Fruit fly (Drosophila melanogaster) whole organism, embryonic: ENCODE measurements around the gene Pcif1.

Source experiments
- Ada2b ChIP-seq: fragments of 200-800 bp; sonication (Bioruptor generic); IDR thresholded peaks from 2 replicates; pipeline ENCODE4 v1.3.6; 2022; ENCODE audit warnings: missing biosample characterization, missing genetic modification characterization
- Aef1 ChIP-seq: fragments of 200-800 bp; sonication (Bioruptor generic); IDR thresholded peaks from 3 replicates; pipeline ENCODE4 v1.3.6; 2022; ENCODE audit warnings: missing biosample characterization, missing genetic modification characterization
- B-H1 ChIP-seq: fragments of 200-800 bp; sonication (Bioruptor generic); IDR thresholded peaks from 3 replicates; pipeline ENCODE4 v1.3.6; 2022; ENCODE audit warnings: missing biosample characterization, missing genetic modification characterization
- C15 ChIP-seq: fragments of 200-800 bp; sonication (Bioruptor generic); IDR thresholded peaks from 3 replicates; pipeline ENCODE4 v1.3.6; 2022; ENCODE audit warnings: missing biosample characterization, missing genetic modification characterization
- CG11696 ChIP-seq: fragments of 200-800 bp; sonication (Bioruptor generic); IDR thresholded peaks from 2 replicates; pipeline ENCODE4 v1.3.6; 2022; ENCODE audit warnings: missing biosample characterization, missing genetic modification characterization
- CG13624 ChIP-seq: fragments of 200-800 bp; sonication (Bioruptor generic); optimal IDR thresholded peaks from 2 replicates; lab custom pipeline; 2016; ENCODE audit warnings: missing biosample characterization, missing genetic modification characterization
- CG14014 ChIP-seq: fragments of 200-800 bp; sonication (Bioruptor generic); IDR thresholded peaks from 2 replicates; pipeline ENCODE4 v1.3.6; 2022; ENCODE audit warnings: missing biosample characterization, missing genetic modification characterization
- CG14441 ChIP-seq: fragments of 200-800 bp; sonication (Bioruptor generic); IDR thresholded peaks from 2 replicates; pipeline ENCODE4 v1.3.6; 2022; ENCODE audit warnings: missing biosample characterization, missing genetic modification characterization
- CG15073 ChIP-seq: fragments of 200-800 bp; sonication (Bioruptor generic); optimal IDR thresholded peaks from 2 replicates; lab custom pipeline; 2016; ENCODE audit warnings: missing biosample characterization, missing genetic modification characterization
- CG15479 ChIP-seq: fragments of 200-800 bp; sonication (Bioruptor generic); optimal IDR thresholded peaks from 3 replicates; lab custom pipeline; 2019; ENCODE audit warnings: missing biosample characterization, mild to moderate bottlenecking, missing genetic modification characterization, moderate library complexity
- CG1602 ChIP-seq: fragments of 200-800 bp; sonication (Bioruptor generic); optimal IDR thresholded peaks from 3 replicates; lab custom pipeline; 2016; ENCODE audit warnings: missing biosample characterization, missing genetic modification characterization
- CG17361 ChIP-seq: fragments of 200-800 bp; sonication (Bioruptor generic); IDR thresholded peaks from 3 replicates; pipeline ENCODE4 v1.3.6; 2022; ENCODE audit warnings: missing biosample characterization, missing genetic modification characterization
- CG18619 ChIP-seq: fragments of 200-800 bp; sonication (Bioruptor generic); optimal IDR thresholded peaks from 3 replicates; lab custom pipeline; 2017; ENCODE audit warnings: missing biosample characterization, mild to moderate bottlenecking, missing genetic modification characterization
- CG30403 ChIP-seq: fragments of 200-800 bp; sonication (Bioruptor generic); optimal IDR thresholded peaks from 3 replicates; lab custom pipeline; 2016; ENCODE audit warnings: missing biosample characterization, missing genetic modification characterization
- CG31441 ChIP-seq: fragments of 200-800 bp; sonication (Bioruptor generic); IDR thresholded peaks from 2 replicates; pipeline ENCODE4 v1.3.6; 2022; ENCODE audit warnings: missing biosample characterization, missing genetic modification characterization
- CG3163 ChIP-seq: fragments of 200-800 bp; sonication (Bioruptor generic); optimal IDR thresholded peaks from 3 replicates; lab custom pipeline; 2016; ENCODE audit warnings: missing biosample characterization, missing genetic modification characterization
- CG3407 ChIP-seq: fragments of 200-800 bp; sonication (Bioruptor generic); optimal IDR thresholded peaks from 2 replicates; lab custom pipeline; 2018; ENCODE audit warnings: missing biosample characterization, mild to moderate bottlenecking, missing genetic modification characterization
- CG6689 ChIP-seq: fragments of 200-800 bp; sonication (Bioruptor generic); IDR thresholded peaks from 2 replicates; pipeline ENCODE4 v1.3.6; 2022; ENCODE audit warnings: missing biosample characterization, missing genetic modification characterization
- CG7556 ChIP-seq: fragments of 200-800 bp; sonication (Bioruptor generic); optimal IDR thresholded peaks from 2 replicates; lab custom pipeline; 2017; ENCODE audit warnings: missing biosample characterization, mild to moderate bottlenecking, missing genetic modification characterization
- CG7786 ChIP-seq: fragments of 200-800 bp; sonication (Bioruptor generic); optimal IDR thresholded peaks from 2 replicates; lab custom pipeline; 2016; ENCODE audit warnings: missing biosample characterization, missing genetic modification characterization
- CG9437 ChIP-seq: fragments of 200-800 bp; sonication (Bioruptor generic); optimal IDR thresholded peaks from 2 replicates; lab custom pipeline; 2018; ENCODE audit warnings: missing biosample characterization, mild to moderate bottlenecking, missing genetic modification characterization
- CG9797 ChIP-seq: fragments of 200-800 bp; sonication (Bioruptor generic); optimal IDR thresholded peaks from 3 replicates; lab custom pipeline; 2018; ENCODE audit warnings: missing biosample characterization, mild to moderate bottlenecking, missing genetic modification characterization
- CG9876 ChIP-seq: fragments of 200-800 bp; sonication (Bioruptor generic); optimal IDR thresholded peaks from 2 replicates; lab custom pipeline; 2016; ENCODE audit warnings: missing biosample characterization, missing genetic modification characterization
- Elba2 ChIP-seq: fragments of 200-800 bp; sonication (Bioruptor generic); optimal IDR thresholded peaks from 3 replicates; lab custom pipeline; 2016; ENCODE audit warnings: missing biosample characterization, missing genetic modification characterization
- Ets65A ChIP-seq: fragments of 200-800 bp; sonication (Bioruptor generic); peaks from one replicate; lab custom pipeline; 2016; ENCODE audit warnings: missing biosample characterization, missing genetic modification characterization
- Fer3 ChIP-seq: fragments of 200-800 bp; sonication (Bioruptor generic); optimal IDR thresholded peaks from 2 replicates; lab custom pipeline; 2018; ENCODE audit warnings: missing biosample characterization, mild to moderate bottlenecking, missing genetic modification characterization, moderate library complexity
- Hmr ChIP-seq: fragments of 200-800 bp; sonication (Bioruptor generic); optimal IDR thresholded peaks from 3 replicates; lab custom pipeline; 2017; ENCODE audit warnings: mild to moderate bottlenecking, missing biosample characterization, missing genetic modification reagents, missing genetic modification characterization
- Lpt ChIP-seq: fragments of >200 bp; optimal IDR thresholded peaks from 2 replicates; lab custom pipeline; 2018; ENCODE audit warnings: missing biosample characterization, missing genetic modification characterization
- NFAT ChIP-seq: fragments of 200-800 bp; sonication (Bioruptor generic); IDR thresholded peaks from 2 replicates; pipeline ENCODE4 v1.3.6; 2022; ENCODE audit warnings: missing biosample characterization, missing genetic modification characterization
- PHDP ChIP-seq: fragments of 200-800 bp; sonication (Bioruptor generic); optimal IDR thresholded peaks from 3 replicates; lab custom pipeline; 2018; ENCODE audit warnings: missing biosample characterization, mild to moderate bottlenecking, missing genetic modification characterization, moderate library complexity
- Ptx1 ChIP-seq: fragments of 200-800 bp; sonication (Bioruptor generic); IDR thresholded peaks from 2 replicates; pipeline ENCODE4 v1.3.6; 2022; ENCODE audit warnings: missing biosample characterization, missing genetic modification characterization
- Six4 ChIP-seq: fragments of 200-800 bp; sonication (Bioruptor generic); optimal IDR thresholded peaks from 2 replicates; lab custom pipeline; 2016; ENCODE audit warnings: missing biosample characterization, missing genetic modification characterization
- Taf1 ChIP-seq: fragments of 200-800 bp; sonication (Bioruptor generic); IDR thresholded peaks from 2 replicates; pipeline ENCODE4 v1.3.6; 2022; ENCODE audit warnings: missing biosample characterization, missing genetic modification characterization
- az2 ChIP-seq: fragments of 200-800 bp; sonication (Bioruptor generic); optimal IDR thresholded peaks from 3 replicates; lab custom pipeline; 2016; ENCODE audit warnings: missing biosample characterization, missing genetic modification characterization
- br ChIP-seq: fragments of >200 bp; optimal IDR thresholded peaks from 2 replicates; lab custom pipeline; 2017
- cwo ChIP-seq: fragments of 200-800 bp; sonication (Bioruptor generic); optimal IDR thresholded peaks from 3 replicates; lab custom pipeline; 2017; ENCODE audit warnings: missing biosample characterization, missing genetic modification characterization, mild to moderate bottlenecking, moderate library complexity, missing genetic modification reagents
- exex ChIP-seq: fragments of 200-800 bp; sonication (Bioruptor generic); optimal IDR thresholded peaks from 4 replicates; lab custom pipeline; 2018; ENCODE audit warnings: missing biosample characterization, mild to moderate bottlenecking, missing genetic modification characterization, moderate library complexity
- fd3F ChIP-seq: fragments of 200-800 bp; sonication (Bioruptor generic); optimal IDR thresholded peaks from 2 replicates; lab custom pipeline; 2018; ENCODE audit warnings: missing biosample characterization, mild to moderate bottlenecking, missing genetic modification characterization, moderate library complexity
- fu2 ChIP-seq: fragments of 200-800 bp; sonication (Bioruptor generic); optimal IDR thresholded peaks from 2 replicates; lab custom pipeline; 2016; ENCODE audit warnings: missing biosample characterization, missing genetic modification characterization
- gro ChIP-seq: fragments of 200-800 bp; sonication (Bioruptor generic); optimal IDR thresholded peaks from 2 replicates; lab custom pipeline; 2016; ENCODE audit warnings: missing biosample characterization, missing genetic modification characterization
- ind ChIP-seq: fragments of 200-800 bp; sonication (Bioruptor generic); optimal IDR thresholded peaks from 3 replicates; lab custom pipeline; 2016; ENCODE audit warnings: missing biosample characterization, missing genetic modification characterization
- jumu ChIP-seq: fragments of 200-800 bp; sonication (Bioruptor generic); optimal IDR thresholded peaks from 3 replicates; lab custom pipeline; 2016; ENCODE audit warnings: missing biosample characterization, missing genetic modification characterization
- klu ChIP-seq: fragments of 200-800 bp; sonication (Bioruptor generic); IDR thresholded peaks from 2 replicates; pipeline ENCODE4 v1.3.6; 2022; ENCODE audit warnings: missing biosample characterization, missing genetic modification characterization
- mam ChIP-seq: fragments of 200-800 bp; sonication (Bioruptor generic); optimal IDR thresholded peaks from 3 replicates; lab custom pipeline; 2016; ENCODE audit warnings: missing biosample characterization, missing genetic modification characterization
- sd ChIP-seq: fragments of 200-800 bp; sonication (Bioruptor generic); optimal IDR thresholded peaks from 3 replicates; lab custom pipeline; 2018; ENCODE audit warnings: missing biosample characterization, mild to moderate bottlenecking, missing genetic modification characterization, moderate library complexity
- sens ChIP-seq: fragments of 200-800 bp; sonication (Bioruptor generic); peaks from one replicate; lab custom pipeline; 2016; ENCODE audit warnings: missing biosample characterization, missing genetic modification characterization
- slbo ChIP-seq: fragments of 200-800 bp; sonication (Bioruptor generic); IDR thresholded peaks from 2 replicates; pipeline ENCODE4 v1.3.6; 2022; ENCODE audit warnings: missing biosample characterization, missing genetic modification characterization
- wdn ChIP-seq: fragments of 200-800 bp; sonication (Bioruptor generic); IDR thresholded peaks from 2 replicates; pipeline ENCODE4 v1.3.6; 2022; ENCODE audit warnings: missing biosample characterization, missing genetic modification characterization
- z ChIP-seq: fragments of 200-800 bp; sonication (Bioruptor generic); IDR thresholded peaks from 3 replicates; pipeline ENCODE4 v1.3.6; 2022; ENCODE audit warnings: missing biosample characterization, missing genetic modification characterization
- zfh2 ChIP-seq: fragments of 200-800 bp; sonication (Bioruptor generic); optimal IDR thresholded peaks from 2 replicates; lab custom pipeline; 2016; ENCODE audit warnings: missing biosample characterization, missing genetic modification characterization

Pcif1 gene

dm6 chr3L:20826950-20827910 lies 41.2 kb upstream of the Pcif1 start (continued):
- TF ChIP-seq CG17361 (GFP tag; lab: Robert Waterston, UW) = peak; percentile 44; the same call in 1 of the 3 replicates
- TF ChIP-seq exex = no peak
- TF ChIP-seq B-H1 = peak; percentile 30; the same call in 1 of the 3 replicates
- peak; percentile 29 for TF ChIP-seq mam (GFP tag; lab: Kevin White, UChicago)
- 0 out of 2 replicates have a peak, but pooled peaks have one; percentile 36 for TF ChIP-seq CG14441 (GFP tag; lab: Robert Waterston, UW)
- TF ChIP-seq br (lab: Kevin White, UChicago) = no peak
- 0 out of 2 replicates have a peak, but pooled peaks have one; percentile 12 for TF ChIP-seq Taf1 (GFP tag; lab: Robert Waterston, UW)
- TF ChIP-seq zfh2 (GFP tag; lab: Kevin White, UChicago) = peak; percentile 42
- TF ChIP-seq CG15479 = no peak
- no peak for TF ChIP-seq CG11696
- TF ChIP-seq CG1602 (GFP tag; lab: Kevin White, UChicago) = no peak
- no peak for TF ChIP-seq fu2
- 0 out of 2 replicates have a peak, but pooled peaks have one; percentile 15 for TF ChIP-seq CG6689 (GFP tag; lab: Robert Waterston, UW)
- no peak for TF ChIP-seq az2 (GFP tag; lab: Kevin White, UChicago)
- TF ChIP-seq CG9876 (GFP tag; lab: Kevin White, UChicago) = no peak
- TF ChIP-seq Ptx1 (GFP tag; lab: Robert Waterston, UW) = peak; percentile 65; the same call in 1 of the 2 replicates
- peak; percentile 16 for TF ChIP-seq CG7556 (GFP tag; lab: Kevin White, UChicago)
- no peak for TF ChIP-seq Elba2 (GFP tag; lab: Kevin White, UChicago)
- peak; percentile 20 for TF ChIP-seq Fer3
- no peak for TF ChIP-seq Six4 (GFP tag; lab: Kevin White, UChicago)
- TF ChIP-seq Ets65A = peak; percentile 33
- TF ChIP-seq CG13624 = no peak
- no peak for TF ChIP-seq z
- TF ChIP-seq fd3F (GFP tag; lab: Kevin White, UChicago) = peak; percentile 0
- TF ChIP-seq jumu = no peak
- TF ChIP-seq CG14014 (GFP tag; lab: Robert Waterston, UW) = no peak
- TF ChIP-seq wdn = 0 out of 2 replicates have a peak, but pooled peaks have one; percentile 30
- TF ChIP-seq gro (GFP tag; lab: Kevin White, UChicago) = no peak
- TF ChIP-seq CG9437 (GFP tag; lab: Kevin White, UChicago) = no peak
- TF ChIP-seq NFAT = no peak; the same call in 1 of the 2 replicates
- TF ChIP-seq PHDP (tag; lab: Kevin White, UChicago) = peak; percentile 21
- peak; percentile 34 for TF ChIP-seq Hmr (GFP tag; lab: Kevin White, UChicago)
- TF ChIP-seq CG9797 (GFP tag; lab: Kevin White, UChicago) = no peak
- TF ChIP-seq CG18619 (GFP tag; lab: Kevin White, UChicago) = peak; percentile 18
- peak; percentile 61 for TF ChIP-seq CG30403 (GFP tag; lab: Kevin White, UChicago)
- TF ChIP-seq C15 (GFP tag; lab: Robert Waterston, UW) = 0 out of 3 replicates have a peak, but pooled peaks have one; percentile 43
- TF ChIP-seq CG3407 (GFP tag; lab: Kevin White, UChicago) = no peak
- TF ChIP-seq ind (GFP tag; lab: Kevin White, UChicago) = peak; percentile 35
- peak; percentile 82 for TF ChIP-seq sens (GFP tag; lab: Kevin White, UChicago)
- TF ChIP-seq sd (tag; lab: Kevin White, UChicago) = no peak
- TF ChIP-seq slbo (GFP tag; lab: Robert Waterston, UW) = peak; percentile 76
- peak; percentile 19 for TF ChIP-seq cwo (GFP tag; lab: Kevin White, UChicago)
- TF ChIP-seq Ada2b = peak; percentile 49; the same call in 1 of the 2 replicates
- no peak for TF ChIP-seq klu (GFP tag; lab: Robert Waterston, UW)
- peak; percentile 11; the same call in 1 of the 2 replicates for TF ChIP-seq CG31441 (GFP tag; lab: Robert Waterston, UW)
- no peak for TF ChIP-seq CG15073 (GFP tag; lab: Kevin White, UChicago)
- no peak; the same call in 2 of the 3 replicates for TF ChIP-seq Aef1 (GFP tag; lab: Robert Waterston, UW)
- no peak for TF ChIP-seq Lpt
- no peak for TF ChIP-seq CG3163
- TF ChIP-seq CG7786 (GFP tag; lab: Kevin White, UChicago) = no peak
